Fruit fly (Drosophila melanogaster) whole organism, larva: Measurements from ENCODE around the gene Hexim.
A peak's percentile ranks its signal among the peaks of the same experiment; 100 is the strongest.

Experiments used
- noc ChIP-seq: fragments of 200-800 bp; sonication (Bioruptor generic); optimal IDR thresholded peaks from 3 replicates; lab custom pipeline; 2019; ENCODE audit warnings: missing biosample characterization, mild to moderate bottlenecking, missing genetic modification characterization, moderate library complexity

The Hexim gene

DNA sequence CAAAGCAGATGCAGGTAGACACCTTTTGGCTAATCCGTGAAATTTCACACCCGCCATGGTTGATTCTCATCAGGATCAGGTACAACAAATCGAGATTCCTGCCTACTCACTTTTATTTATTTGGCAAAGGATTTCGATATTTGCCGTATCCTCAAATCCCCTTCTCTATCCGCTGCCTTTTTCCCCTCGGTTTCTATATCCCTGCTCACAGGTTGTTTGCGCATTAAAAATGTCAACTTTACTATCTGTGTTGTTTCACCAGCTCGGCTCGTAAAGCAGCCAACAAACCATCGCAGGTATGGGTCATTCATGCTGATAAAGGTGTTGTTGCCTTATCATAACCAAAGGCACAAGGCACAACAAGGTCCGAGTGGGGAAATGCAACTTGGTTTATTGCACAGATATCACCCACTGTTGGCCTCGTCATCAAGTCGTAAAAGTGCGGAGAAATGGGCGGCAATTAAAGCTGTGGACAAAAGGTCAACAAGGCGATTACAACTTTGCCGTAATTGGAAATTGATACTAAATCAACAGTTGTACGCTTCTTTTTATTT, 21.0 kb downstream of the Hexim start:
- no peak for TF ChIP-seq noc (tag; lab: Kevin White, UChicago)

DNA sequence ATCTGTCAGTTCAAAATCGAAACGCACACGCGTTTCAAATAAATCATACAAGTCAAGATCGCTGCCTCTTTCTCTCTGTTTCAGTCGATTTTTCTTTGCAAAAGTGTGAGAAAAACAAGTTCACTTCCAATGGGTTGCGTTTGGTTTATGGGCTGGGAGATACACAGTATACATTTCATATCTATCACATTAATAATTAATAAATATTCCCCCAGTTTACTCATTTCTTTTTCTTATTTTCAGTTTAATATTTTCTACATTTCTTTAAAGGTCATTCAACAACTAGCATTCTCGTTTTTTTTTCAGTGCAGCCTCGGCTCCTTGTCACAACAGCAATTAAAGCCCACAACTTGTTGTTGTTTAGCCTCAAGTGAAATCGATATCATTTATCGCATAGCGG, 24.7 kb downstream of the Hexim start:
- TF ChIP-seq noc (tag; lab: Kevin White, UChicago) = no peak

DNA sequence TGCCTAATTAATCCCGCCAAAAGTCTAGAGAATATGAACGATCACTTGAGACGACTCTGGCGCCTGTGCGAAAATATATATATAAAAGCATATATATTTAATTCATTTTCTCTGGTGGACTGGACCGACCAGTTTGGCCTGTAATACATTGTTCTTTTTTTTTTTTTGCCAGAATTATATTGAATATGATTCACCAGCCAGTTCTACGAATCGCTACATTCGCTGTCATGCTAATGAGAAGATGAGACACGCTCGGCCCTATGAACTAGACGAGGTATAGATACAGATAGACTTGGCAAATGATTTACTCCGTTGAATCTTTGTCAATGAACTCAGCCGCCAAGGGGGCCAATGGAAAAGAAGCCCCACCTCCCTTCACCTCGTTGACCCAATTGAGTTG, 28.1 kb downstream of the Hexim start:
- no peak for TF ChIP-seq noc (tag; lab: Kevin White, UChicago)

DNA sequence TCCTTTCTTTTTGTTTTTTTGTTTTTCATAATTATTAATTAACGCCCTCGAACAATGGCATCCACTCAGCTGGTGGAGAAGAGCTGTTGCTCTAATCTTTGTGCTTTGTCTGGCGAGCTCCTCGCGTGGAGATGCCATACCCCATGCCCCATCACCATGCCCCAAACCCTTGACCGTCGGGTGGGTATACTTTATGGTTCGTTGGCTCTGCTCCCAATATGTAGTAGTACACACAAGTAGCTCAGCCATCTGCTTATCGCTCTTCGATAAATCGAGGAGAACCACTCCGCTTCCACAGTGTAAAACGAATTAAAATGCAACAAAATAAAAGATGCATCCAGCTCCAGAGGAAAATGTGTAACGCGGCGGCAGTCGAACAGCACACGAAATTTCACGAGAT, 30.8 kb downstream of the Hexim start:
- TF ChIP-seq noc (tag; lab: Kevin White, UChicago) = no peak

DNA sequence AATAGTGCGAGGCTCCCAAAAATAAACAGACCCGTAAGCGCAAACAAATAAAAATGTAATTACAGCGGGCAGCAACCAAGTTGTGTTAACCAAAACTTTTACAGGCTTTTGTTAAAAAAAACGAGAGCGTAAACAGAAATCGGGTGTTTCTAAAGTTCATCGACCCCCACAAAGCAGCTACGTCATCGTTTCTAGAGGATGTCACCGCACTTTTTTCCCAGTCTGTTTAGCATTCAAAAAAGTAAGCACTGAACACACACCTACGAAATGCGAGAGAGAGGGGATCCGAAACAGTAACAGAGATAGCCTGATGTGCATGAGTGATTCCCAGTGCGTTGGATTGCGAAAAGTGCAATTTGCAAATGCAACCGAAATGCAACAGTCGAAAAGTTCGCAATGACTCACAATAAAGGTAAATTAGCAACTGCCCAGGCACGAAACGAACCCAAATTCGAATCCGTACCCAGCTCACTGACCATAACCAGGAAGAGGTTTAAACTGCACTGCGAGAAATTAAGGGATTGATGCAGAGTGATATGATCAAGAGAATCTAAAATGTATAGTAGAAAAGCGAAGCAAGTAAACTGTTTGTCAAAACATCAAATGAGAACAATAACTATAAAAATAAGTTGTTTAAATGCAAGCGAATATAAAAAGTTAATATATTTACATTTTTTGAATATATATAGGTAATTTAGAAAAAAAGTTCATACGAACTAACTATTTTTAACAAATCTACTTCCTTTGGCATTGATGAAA, 32.0 kb downstream of the Hexim start:
- TF ChIP-seq noc (tag; lab: Kevin White, UChicago) = no peak

DNA sequence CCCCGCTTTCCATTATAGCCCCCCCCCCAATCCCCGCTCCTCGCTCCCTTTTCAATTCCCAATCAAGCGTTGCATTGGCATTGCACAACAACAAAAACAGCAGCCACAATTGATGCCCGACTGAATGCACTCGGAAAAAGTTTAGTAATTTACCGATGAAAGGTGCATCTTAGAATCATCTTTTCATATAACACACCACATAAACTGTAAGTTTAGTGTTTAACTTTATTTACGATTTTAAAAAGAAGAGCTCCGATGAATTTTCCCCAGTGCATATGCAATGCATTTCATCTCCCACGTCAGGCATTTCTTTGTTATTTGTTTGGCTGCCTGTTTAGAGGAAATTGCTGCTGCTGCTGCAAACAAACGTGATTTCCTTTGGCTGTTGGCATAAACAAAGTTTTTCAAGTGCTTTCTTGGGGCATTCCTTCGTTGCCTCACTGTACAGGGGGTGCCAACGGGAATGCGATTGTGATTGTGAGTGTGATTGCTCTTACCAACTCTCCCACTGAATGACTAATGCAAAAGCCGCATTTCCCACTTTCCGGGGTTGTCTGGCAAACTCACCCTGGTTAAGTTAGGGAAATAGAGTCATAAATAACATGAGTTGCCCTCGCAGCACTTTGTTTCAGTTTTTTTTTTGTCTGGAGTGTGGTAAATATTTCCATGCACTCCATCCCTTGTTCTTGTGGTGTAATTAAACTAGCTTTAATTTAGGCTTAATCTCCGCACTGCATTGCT, 33.2 kb downstream of the Hexim start:
- no peak for TF ChIP-seq noc (tag; lab: Kevin White, UChicago)

DNA sequence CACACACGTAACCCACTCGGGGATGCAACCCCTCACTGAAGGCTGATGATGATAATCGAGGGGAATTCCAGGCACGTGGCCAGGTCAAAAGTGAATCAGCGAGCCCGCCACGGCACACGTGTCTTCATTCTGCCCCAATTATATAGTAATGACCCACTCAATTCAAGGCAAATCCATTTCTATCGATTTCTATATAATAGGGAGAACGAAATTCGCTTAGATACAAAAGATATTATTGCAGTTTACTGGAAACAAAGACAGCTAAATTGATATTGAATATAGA, 33.7 kb downstream of the Hexim start:
- TF ChIP-seq noc (tag; lab: Kevin White, UChicago) = no peak

DNA sequence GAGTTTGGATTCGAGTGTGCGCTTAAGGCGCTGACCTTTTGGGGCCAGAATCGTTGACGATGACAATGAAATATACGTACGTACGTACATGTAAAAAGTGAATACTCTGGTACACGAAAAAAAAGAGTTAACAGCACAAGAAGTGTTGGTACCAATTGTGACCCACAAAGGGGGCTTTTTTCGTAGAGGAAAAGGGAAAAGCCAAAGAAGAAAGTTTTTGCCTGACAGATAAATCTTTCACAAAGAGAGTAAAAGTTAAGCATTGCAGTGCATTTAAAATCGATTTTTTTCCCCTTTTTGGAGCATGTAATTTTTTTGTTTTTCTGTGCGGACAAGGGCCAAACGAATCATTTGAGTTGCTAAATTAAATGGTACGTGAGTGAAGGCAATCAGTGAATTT, 35.3 kb downstream of the Hexim start:
- TF ChIP-seq noc (tag; lab: Kevin White, UChicago) = no peak

DNA sequence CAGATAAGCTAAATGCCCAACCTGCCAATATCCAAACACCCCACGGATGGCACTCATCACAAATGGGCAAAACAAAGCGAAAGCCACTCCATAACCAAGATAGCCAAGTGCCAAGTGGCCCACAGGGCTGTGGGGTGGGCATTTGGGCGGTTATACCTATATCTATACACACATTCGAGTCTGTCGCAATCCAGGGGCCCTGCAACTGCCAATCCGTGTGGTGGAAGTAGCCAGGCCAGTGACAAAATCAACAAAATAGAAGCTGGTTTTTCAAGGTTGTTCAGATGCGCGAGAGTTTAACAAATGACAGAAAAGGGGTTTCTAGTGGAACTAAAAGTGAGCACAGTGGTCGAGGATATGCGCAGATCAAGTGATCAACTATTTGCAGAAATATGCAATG, 35.8 kb downstream of the Hexim start:
- TF ChIP-seq noc (tag; lab: Kevin White, UChicago) = no peak

DNA sequence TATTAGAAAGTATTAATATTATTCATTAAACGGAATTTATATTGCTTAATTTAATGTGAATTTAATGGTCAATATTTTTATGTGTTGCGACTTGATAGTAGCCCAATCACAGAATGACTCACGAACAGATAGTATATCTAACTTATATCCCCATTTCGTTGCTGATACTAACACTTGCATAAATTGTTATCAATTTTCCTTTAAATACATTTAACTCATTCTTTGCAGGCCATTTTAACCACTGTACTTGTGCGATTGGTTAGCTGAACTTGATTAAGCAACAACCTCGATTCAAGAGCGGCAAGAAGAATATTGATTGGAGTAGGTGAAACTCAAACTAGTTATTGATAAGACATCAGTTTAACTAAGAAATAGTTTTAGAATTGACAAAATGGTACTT, 36.4 kb downstream of the Hexim start:
- no peak for TF ChIP-seq noc (tag; lab: Kevin White, UChicago)

DNA sequence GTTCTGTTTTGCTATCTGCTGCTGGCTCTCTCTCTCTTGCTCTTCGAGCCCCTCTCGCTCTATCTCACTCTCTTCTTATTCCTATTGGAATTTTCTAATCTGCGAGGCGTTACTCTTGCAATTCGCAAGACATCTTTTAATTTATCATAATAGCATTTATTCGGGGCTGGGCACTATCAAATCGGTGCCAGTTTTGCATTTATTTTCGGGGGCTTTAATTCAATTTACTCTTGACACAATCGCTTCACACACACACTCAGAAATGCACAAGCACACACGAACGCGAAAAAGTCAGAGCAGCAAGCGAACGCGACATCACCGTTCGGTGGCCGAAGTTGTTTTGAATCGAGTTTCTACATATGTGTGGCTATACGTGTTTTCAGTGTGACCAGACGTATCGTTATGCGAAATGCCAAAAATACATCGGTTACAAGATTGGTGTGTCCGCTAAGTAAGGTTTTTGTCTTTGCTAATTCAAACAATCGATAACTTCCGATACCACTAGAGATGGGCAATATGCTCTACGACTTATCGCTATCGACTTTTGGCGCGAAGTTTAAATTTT, 37.8 kb downstream of the Hexim start, which contains the start of gene Meltrin:
Meltrin (minus strand) TSS at position 344 of the 565 bp plus-strand sequence.
- TF ChIP-seq noc (tag; lab: Kevin White, UChicago) = peak; percentile 90

DNA sequence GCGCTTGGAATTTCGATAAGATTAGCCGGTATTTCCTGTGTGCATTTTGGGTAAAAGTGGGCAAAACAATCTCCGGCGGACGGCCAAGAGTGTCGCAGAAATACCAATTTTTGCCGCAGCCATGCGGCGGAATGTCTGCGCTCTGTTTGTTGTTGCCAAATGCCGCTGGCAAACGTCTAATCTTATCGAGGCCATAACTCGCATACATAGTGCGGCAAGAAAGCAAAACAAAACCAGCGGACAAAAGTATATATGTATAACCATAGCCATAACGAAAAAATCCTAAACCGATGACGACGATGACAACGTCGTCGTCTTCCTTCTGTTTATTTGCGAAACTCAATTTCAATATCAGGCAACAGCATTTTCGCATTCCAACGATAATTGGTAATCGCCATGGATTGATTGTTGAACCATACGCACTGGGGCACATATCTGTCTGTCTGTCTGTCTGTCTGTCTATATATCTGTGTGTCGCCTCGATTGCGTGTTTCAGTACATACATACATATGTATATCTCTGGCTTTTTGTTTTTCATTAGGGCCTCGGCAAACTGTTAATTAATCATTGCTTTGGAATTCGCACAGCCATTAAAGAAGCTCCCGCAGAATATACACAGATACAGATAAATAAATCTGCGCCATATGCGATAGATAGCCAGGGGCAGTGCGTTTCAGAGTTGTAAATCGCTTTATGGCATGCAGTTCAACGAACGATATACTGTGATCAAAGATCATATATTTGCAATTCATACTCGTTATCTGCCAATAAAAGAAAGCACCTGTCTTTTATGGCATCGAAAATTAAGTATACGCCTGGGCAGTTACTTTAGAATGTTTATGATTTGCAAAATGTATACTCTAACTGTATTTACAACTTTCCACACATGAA, 44.3 kb downstream of the Hexim start:
- TF ChIP-seq noc (tag; lab: Kevin White, UChicago) = peak; percentile 65

DNA sequence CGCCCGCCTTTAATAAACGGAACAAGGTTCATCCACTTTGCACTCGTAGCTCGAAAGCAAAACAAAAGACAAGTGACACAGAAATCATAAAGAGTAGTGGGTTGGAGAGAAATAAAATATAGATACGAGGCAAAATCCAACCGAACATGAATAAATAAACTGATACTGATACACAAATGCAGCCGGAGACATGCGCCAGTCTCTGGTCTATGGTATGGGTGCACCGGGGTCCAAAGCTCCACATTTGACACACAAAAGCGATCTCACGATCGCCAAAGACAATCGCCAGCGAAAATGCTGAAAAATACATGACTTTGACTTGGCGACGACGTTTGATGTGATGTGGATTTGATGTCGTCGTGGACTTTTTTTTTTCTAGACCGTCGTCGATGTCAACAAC, 46.0 kb downstream of the Hexim start:
- TF ChIP-seq noc (tag; lab: Kevin White, UChicago) = no peak

DNA sequence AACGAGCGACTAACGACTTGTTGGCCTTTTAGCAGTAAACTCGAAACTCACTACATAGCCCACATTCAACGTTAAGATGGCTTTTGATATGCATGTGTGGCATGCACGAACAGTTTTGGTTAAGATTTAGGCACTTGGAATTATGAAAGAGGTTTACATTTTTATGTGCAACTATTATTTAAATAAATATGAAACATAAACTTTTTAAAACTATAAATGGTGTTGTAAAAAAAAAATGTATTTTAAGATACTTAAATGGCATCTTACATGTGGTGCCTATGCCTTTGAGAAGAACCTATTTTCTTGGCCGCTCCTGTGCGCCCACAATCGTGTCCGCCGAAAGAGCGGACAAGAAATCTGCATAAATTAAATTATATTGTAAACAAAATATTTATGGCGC, 47.1 kb downstream of the Hexim start:
- no peak for TF ChIP-seq noc (tag; lab: Kevin White, UChicago)

DNA sequence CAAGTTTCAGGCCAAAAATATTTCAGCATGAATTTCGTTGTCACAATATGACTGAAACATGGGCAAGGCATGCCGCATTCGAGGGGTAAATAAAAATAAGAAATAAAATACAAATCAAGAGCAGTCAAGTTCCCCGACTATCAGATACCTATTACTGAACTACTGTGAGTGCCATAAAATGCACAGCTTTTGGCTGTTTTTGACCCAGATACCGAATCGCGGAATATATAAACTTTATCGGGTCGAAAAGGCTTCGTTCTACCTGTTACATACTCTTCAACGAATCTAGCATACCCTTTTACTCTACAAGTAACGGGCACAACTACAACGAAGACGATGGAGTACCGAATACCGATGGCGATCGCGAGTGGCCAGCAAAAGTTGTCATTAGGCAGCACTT, 47.6 kb downstream of the Hexim start:
- TF ChIP-seq noc (tag; lab: Kevin White, UChicago) = peak; percentile 68
